Fruit fly (Drosophila melanogaster) Kc167 (cell line): ENCODE data around the gene RanBP3.

Experiments used
- Sin3A ChIP-seq: fragments of >200 bp; optimal IDR thresholded peaks from 2 replicates; lab custom pipeline; 2018; ENCODE audit warnings: missing external identifiers
- h ChIP-seq: fragments of >200 bp; optimal IDR thresholded peaks from 3 replicates; lab custom pipeline; 2018; ENCODE audit warnings: missing external identifiers
- insv ChIP-seq: fragments of >200 bp; optimal IDR thresholded peaks from 3 replicates; lab custom pipeline; 2018; ENCODE audit warnings: missing external identifiers
- psq ChIP-seq: fragments of >200 bp; optimal IDR thresholded peaks from 2 replicates; lab custom pipeline; 2017; ENCODE audit warnings: missing external identifiers
- ttk ChIP-seq: sonication (Bioruptor generic); optimal IDR thresholded peaks from 2 replicates; lab custom pipeline; 2017; ENCODE audit warnings: missing external identifiers

- TF ChIP-seq h (lab: Kevin White, UChicago) (no peak), insv (lab: Kevin White, UChicago) (no peak), Sin3A (lab: Kevin White, UChicago) (no peak), psq (lab: Kevin White, UChicago) (no peak), ttk (lab: Kevin White, UChicago) (no peak)
Measured at dm6 chr3R:23737676-23738574, 14.7 kb downstream of the RanBP3 start.
